Fruit fly (Drosophila melanogaster): ENCODE data around the gene CG7706.
A peak's percentile ranks its signal among the peaks of the same experiment; 100 is the strongest.

The CG7706 gene

dm6 chr3R:18663525-18663924 lies 14.1 kb upstream of the CG7706 start, which contains the start of the genes Cpsf73 and Gos28 (continued):
- TF ChIP-seq HLH3B (GFP tag; IDR thresholded peaks at IDR 0.05) (no peak), MBD-R2 (GFP tag; IDR thresholded peaks at IDR 0.05) (peak; percentile 97), ftz-f1 (GFP tag; optimal IDR thresholded peaks at IDR 0.05) (no peak), chif (GFP tag; optimal IDR thresholded peaks at IDR 0.05) (peak in 1 of 2 experiments; percentile 42), CG17385 (GFP tag; optimal IDR thresholded peaks at IDR 0.05) (peak; percentile 16), cg (GFP tag; optimal IDR thresholded peaks at IDR 0.05) (no peak), tup (GFP tag; optimal IDR thresholded peaks at IDR 0.05) (no peak), pho (GFP tag; optimal IDR thresholded peaks at IDR 0.05) (peak; percentile 15), CG6689 (GFP tag; IDR thresholded peaks at IDR 0.05) (0 out of 2 replicates have a peak, but pooled peaks have one; percentile 16), Ptx1 (GFP tag; IDR thresholded peaks at IDR 0.05) (no peak), Sry-δ (GFP tag; optimal IDR thresholded peaks at IDR 0.05) (peak; percentile 51), Fer1 (GFP tag; optimal IDR thresholded peaks at IDR 0.05) (peak; percentile 16), dimm (GFP tag; IDR thresholded peaks at IDR 0.05) (no peak), CG13296 (GFP tag; optimal IDR thresholded peaks at IDR 0.05) (no peak), tgo (GFP tag; IDR thresholded peaks at IDR 0.05) (no peak), CG43689 (GFP tag; IDR thresholded peaks at IDR 0.05) (no peak), CG3065 (GFP tag; optimal IDR thresholded peaks at IDR 0.05) (no peak), CG18262 (tag; optimal IDR thresholded peaks at IDR 0.05) (no peak), gro (GFP tag; optimal IDR thresholded peaks at IDR 0.05) (no peak), CG1792 (GFP tag; optimal IDR thresholded peaks at IDR 0.05) (no peak), pzg (GFP tag; optimal IDR thresholded peaks at IDR 0.05) (peak; percentile 65), Dp (GFP tag; optimal IDR thresholded peaks at IDR 0.05) (peak; percentile 30), CG3163 (GFP tag; optimal IDR thresholded peaks at IDR 0.05) (no peak), jing (GFP tag; optimal IDR thresholded peaks at IDR 0.05) (no peak), CG12155 (GFP tag; optimal IDR thresholded peaks at IDR 0.05) (no peak), Ada2b (GFP tag; IDR thresholded peaks at IDR 0.05) (no peak), Scr (GFP tag; IDR thresholded peaks at IDR 0.05; ENCODE audit: partially characterized antibody) (peak; percentile 60), CG10321 (GFP tag; IDR thresholded peaks at IDR 0.05) (no peak), BEAF-32 (GFP tag; optimal IDR thresholded peaks at IDR 0.05) (peak; percentile 61), danr (GFP tag; IDR thresholded peaks at IDR 0.05) (no peak), insv (GFP tag; optimal IDR thresholded peaks at IDR 0.05) (no peak), CG5245 (GFP tag; optimal IDR thresholded peaks at IDR 0.05) (no peak), inv (GFP tag; IDR thresholded peaks at IDR 0.05; ENCODE audit: partially characterized antibody) (peak; percentile 42; the same call in 1 of the 2 replicates), wek (GFP tag; optimal IDR thresholded peaks at IDR 0.05) (no peak), kah (GFP tag; optimal IDR thresholded peaks at IDR 0.05) (peak; percentile 21), Rfx (GFP tag; IDR thresholded peaks at IDR 0.05) (peak; percentile 48; the same call in 1 of the 2 replicates), CG6813 (GFP tag; optimal IDR thresholded peaks at IDR 0.05) (no peak), CG8765 (GFP tag; IDR thresholded peaks at IDR 0.05) (no peak), CG9876 (GFP tag; optimal IDR thresholded peaks at IDR 0.05) (no peak), dmrt11E (tag; optimal IDR thresholded peaks at IDR 0.05) (peak; percentile 3), Bteb2 (GFP tag; optimal IDR thresholded peaks at IDR 0.05) (no peak), Blimp-1 (GFP tag; optimal IDR thresholded peaks at IDR 0.05) (peak; percentile 3), CG32532 (GFP tag; IDR thresholded peaks at IDR 0.05) (no peak), CG6854 (GFP tag; optimal IDR thresholded peaks at IDR 0.05) (no peak), Doc3 (GFP tag; IDR thresholded peaks at IDR 0.05; ENCODE audit: partially characterized antibody) (0 out of 3 replicates have a peak, but pooled peaks have one; percentile 37), NfI (GFP tag; optimal IDR thresholded peaks at IDR 0.05) (peak; percentile 6), CG14441 (GFP tag; IDR thresholded peaks at IDR 0.05) (no peak), CkIIα-i1 (GFP tag; IDR thresholded peaks at IDR 0.05) (no peak), CG8924 (tag; optimal IDR thresholded peaks at IDR 0.05) (no peak), CG16779 (GFP tag; IDR thresholded peaks at IDR 0.05) (no peak), zfh1 (GFP tag; IDR thresholded peaks at IDR 0.05) (0 out of 3 replicates have a peak, but pooled peaks have one; percentile 40)
